Fruit fly (Drosophila melanogaster) whole organism, embryonic: ENCODE data around the gene Tsf2.

Experiments
- Abd-B ChIP-seq: fragments of 200-800 bp; sonication (Bioruptor generic); optimal IDR thresholded peaks from 2 replicates; lab custom pipeline; 2018; ENCODE audit warnings: missing biosample characterization, mild to moderate bottlenecking, missing genetic modification characterization, moderate library complexity
- B-H1 ChIP-seq: fragments of 200-800 bp; sonication (Bioruptor generic); IDR thresholded peaks from 3 replicates; pipeline ENCODE4 v1.3.6; 2022; ENCODE audit warnings: missing biosample characterization, missing genetic modification characterization
- CG10654 ChIP-seq: fragments of 200-800 bp; sonication (Bioruptor generic); optimal IDR thresholded peaks from 2 replicates; lab custom pipeline; 2016; ENCODE audit warnings: missing biosample characterization, missing genetic modification characterization
- CG12299 ChIP-seq: fragments of 200-800 bp; sonication (Bioruptor generic); optimal IDR thresholded peaks from 2 replicates; lab custom pipeline; 2018; ENCODE audit warnings: missing biosample characterization, mild to moderate bottlenecking, missing genetic modification characterization
- CG12659 ChIP-seq: fragments of 200-800 bp; sonication (Bioruptor generic); optimal IDR thresholded peaks from 3 replicates; lab custom pipeline; 2017; ENCODE audit warnings: mild to moderate bottlenecking, missing biosample characterization, missing genetic modification reagents, missing genetic modification characterization
- CG12942 ChIP-seq: fragments of 200-800 bp; sonication (Bioruptor generic); optimal IDR thresholded peaks from 3 replicates; lab custom pipeline; 2016; ENCODE audit warnings: missing biosample characterization, missing genetic modification characterization
- CG14710 ChIP-seq: fragments of 200-800 bp; sonication (Bioruptor generic); optimal IDR thresholded peaks from 3 replicates; lab custom pipeline; 2019; ENCODE audit warnings: missing biosample characterization, mild to moderate bottlenecking, missing genetic modification characterization, moderate library complexity
- CG1529 ChIP-seq: fragments of 200-800 bp; sonication (Bioruptor generic); optimal IDR thresholded peaks from 3 replicates; lab custom pipeline; 2018; ENCODE audit warnings: missing biosample characterization, missing genetic modification characterization
- CG16813 ChIP-seq: fragments of 200-800 bp; sonication (Bioruptor generic); IDR thresholded peaks from 3 replicates; pipeline ENCODE4 v1.3.6; 2022; ENCODE audit warnings: missing biosample characterization, missing genetic modification characterization; ENCODE audit not compliant: partially characterized antibody
- CG17385 ChIP-seq: fragments of 200-800 bp; sonication (Bioruptor generic); optimal IDR thresholded peaks from 3 replicates; lab custom pipeline; 2018; ENCODE audit warnings: missing biosample characterization, mild to moderate bottlenecking, missing genetic modification characterization
- CG2120 ChIP-seq: fragments of 200-800 bp; sonication (Bioruptor generic); optimal IDR thresholded peaks from 3 replicates; lab custom pipeline; 2016; ENCODE audit warnings: missing biosample characterization, missing genetic modification characterization
- CG2199 ChIP-seq: fragments of 200-800 bp; sonication (Bioruptor generic); IDR thresholded peaks from 3 replicates; pipeline ENCODE4 v1.3.6; 2022; ENCODE audit warnings: missing biosample characterization, missing genetic modification characterization
- CG2712 ChIP-seq: fragments of 200-800 bp; optimal IDR thresholded peaks from 3 replicates; lab custom pipeline; 2019; ENCODE audit warnings: missing biosample characterization, mild to moderate bottlenecking, missing genetic modification characterization, moderate library complexity
- CG33557 ChIP-seq: fragments of 200-800 bp; sonication (Bioruptor generic); optimal IDR thresholded peaks from 2 replicates; lab custom pipeline; 2019; ENCODE audit warnings: missing biosample characterization, mild to moderate bottlenecking, missing genetic modification characterization, moderate library complexity
- CG4730 ChIP-seq: fragments of 200-800 bp; sonication (Bioruptor generic); IDR thresholded peaks from 2 replicates; pipeline ENCODE4 v1.3.6; 2022; ENCODE audit warnings: missing biosample characterization, missing genetic modification characterization
- CG6765 ChIP-seq: fragments of 200-800 bp; sonication (Bioruptor generic); optimal IDR thresholded peaks from 3 replicates; lab custom pipeline; 2017; ENCODE audit warnings: missing biosample characterization, mild to moderate bottlenecking, missing genetic modification characterization
- CG8281 ChIP-seq: fragments of 200-800 bp; sonication (Bioruptor generic); optimal IDR thresholded peaks from 2 replicates; lab custom pipeline; 2018; ENCODE audit warnings: missing biosample characterization, mild to moderate bottlenecking, missing genetic modification characterization, moderate library complexity
- CG8290 ChIP-seq, 3 experiments: fragments of 200-800 bp; sonication (Bioruptor generic); optimal IDR thresholded peaks; 2 replicates each; lab custom pipeline; 2016 to 2019; ENCODE audit warnings: missing biosample characterization in 3 of 3, missing genetic modification characterization in 3 of 3, mild to moderate bottlenecking in 2 of 3, moderate library complexity in 1 of 3
- CG8388 ChIP-seq: fragments of 200-800 bp; sonication (Bioruptor generic); optimal IDR thresholded peaks from 2 replicates; lab custom pipeline; 2019; ENCODE audit warnings: missing biosample characterization, mild to moderate bottlenecking, missing genetic modification characterization, moderate library complexity
- CG8944 ChIP-seq: fragments of 200-800 bp; sonication (Bioruptor generic); optimal IDR thresholded peaks from 3 replicates; lab custom pipeline; 2016; ENCODE audit warnings: missing biosample characterization, missing genetic modification characterization
- Camta ChIP-seq: fragments of 200-800 bp; sonication (Bioruptor generic); optimal IDR thresholded peaks from 2 replicates; lab custom pipeline; 2016; ENCODE audit warnings: missing biosample characterization, missing genetic modification characterization
- Dbx ChIP-seq: fragments of 200-800 bp; sonication (Bioruptor generic); IDR thresholded peaks from 3 replicates; pipeline ENCODE4 v1.3.6; 2022; ENCODE audit warnings: missing biosample characterization, missing genetic modification characterization
- Mrtf ChIP-seq: fragments of 200-800 bp; sonication (Bioruptor generic); IDR thresholded peaks from 3 replicates; pipeline ENCODE4 v1.3.6; 2022; ENCODE audit warnings: missing biosample characterization, missing genetic modification characterization
- Myb ChIP-seq: fragments of 200-800 bp; sonication (Bioruptor generic); optimal IDR thresholded peaks from 2 replicates; lab custom pipeline; 2016; ENCODE audit warnings: missing biosample characterization, missing genetic modification characterization
- NfI ChIP-seq: fragments of 200-800 bp; sonication (Bioruptor generic); optimal IDR thresholded peaks from 3 replicates; lab custom pipeline; 2018; ENCODE audit warnings: missing biosample characterization, mild to moderate bottlenecking, missing genetic modification characterization, moderate library complexity
- Poxn ChIP-seq: fragments of 200-800 bp; sonication (Bioruptor generic); IDR thresholded peaks from 2 replicates; pipeline ENCODE4 v1.3.6; 2022; ENCODE audit warnings: missing biosample characterization, missing genetic modification characterization
- Sin3A ChIP-seq: fragments of >200 bp; optimal IDR thresholded peaks from 2 replicates; lab custom pipeline; 2018
- YL-1 ChIP-seq: fragments of 200-800 bp; sonication (Bioruptor generic); optimal IDR thresholded peaks from 3 replicates; lab custom pipeline; 2017; ENCODE audit warnings: missing biosample characterization, mild to moderate bottlenecking, missing genetic modification characterization
- amos ChIP-seq: fragments of 200-800 bp; sonication (Bioruptor generic); IDR thresholded peaks from 2 replicates; pipeline ENCODE4 v1.3.6; 2022; ENCODE audit warnings: missing biosample characterization, missing genetic modification characterization; ENCODE audit not compliant: partially characterized antibody
- bigmax ChIP-seq: fragments of 200-800 bp; sonication (Bioruptor generic); optimal IDR thresholded peaks from 2 replicates; lab custom pipeline; 2018; ENCODE audit warnings: missing biosample characterization, mild to moderate bottlenecking, missing genetic modification characterization
- chif ChIP-seq, 2 experiments: fragments of 200-800 bp; sonication (Bioruptor generic); optimal IDR thresholded peaks; 3 replicates each; lab custom pipeline; 2016; ENCODE audit warnings: missing biosample characterization in 2 of 2, missing genetic modification characterization in 2 of 2
- croc ChIP-seq: fragments of 200-800 bp; sonication (Bioruptor generic); conservative IDR thresholded peaks from 3 replicates; pipeline ENCODE4 v1.3.6; 2022; ENCODE audit warnings: missing biosample characterization, missing genetic modification characterization
- dmrt99B ChIP-seq: fragments of 200-800 bp; sonication (Bioruptor generic); optimal IDR thresholded peaks from 2 replicates; lab custom pipeline; 2018; ENCODE audit warnings: missing biosample characterization, mild to moderate bottlenecking, missing genetic modification characterization, moderate library complexity
- emc ChIP-seq: fragments of 200-800 bp; sonication (Bioruptor generic); optimal IDR thresholded peaks from 2 replicates; lab custom pipeline; 2016; ENCODE audit warnings: missing biosample characterization, missing genetic modification characterization
- fd96Cb ChIP-seq: fragments of 200-800 bp; sonication (Bioruptor generic); optimal IDR thresholded peaks from 2 replicates; lab custom pipeline; 2018; ENCODE audit warnings: missing biosample characterization, mild to moderate bottlenecking, missing genetic modification characterization, moderate library complexity
- gcm2 ChIP-seq: fragments of 200-800 bp; sonication (Bioruptor generic); optimal IDR thresholded peaks from 2 replicates; lab custom pipeline; 2016; ENCODE audit warnings: missing biosample characterization, missing genetic modification characterization
- ind ChIP-seq: fragments of 200-800 bp; sonication (Bioruptor generic); optimal IDR thresholded peaks from 3 replicates; lab custom pipeline; 2016; ENCODE audit warnings: missing biosample characterization, missing genetic modification characterization
- jigr1 ChIP-seq: fragments of 200-800 bp; sonication (Bioruptor generic); IDR thresholded peaks from 3 replicates; pipeline ENCODE4 v1.3.6; 2022; ENCODE audit warnings: missing biosample characterization, missing genetic modification characterization
- jumu ChIP-seq: fragments of 200-800 bp; sonication (Bioruptor generic); optimal IDR thresholded peaks from 3 replicates; lab custom pipeline; 2016; ENCODE audit warnings: missing biosample characterization, missing genetic modification characterization
- kni ChIP-seq: fragments of 200-800 bp; sonication (Bioruptor generic); optimal IDR thresholded peaks from 3 replicates; lab custom pipeline; 2017; ENCODE audit warnings: mild to moderate bottlenecking, missing biosample characterization, missing genetic modification reagents, missing genetic modification characterization
- pum ChIP-seq: fragments of 200-800 bp; sonication (Bioruptor generic); optimal IDR thresholded peaks from 2 replicates; lab custom pipeline; 2016; ENCODE audit warnings: missing biosample characterization, missing genetic modification characterization
- pzg ChIP-seq: fragments of 200-800 bp; sonication (Bioruptor generic); optimal IDR thresholded peaks from 3 replicates; lab custom pipeline; 2018; ENCODE audit warnings: missing biosample characterization, mild to moderate bottlenecking, missing genetic modification characterization, moderate library complexity
- sens ChIP-seq: fragments of 200-800 bp; sonication (Bioruptor generic); peaks from one replicate; lab custom pipeline; 2016; ENCODE audit warnings: missing biosample characterization, missing genetic modification characterization
- tgo ChIP-seq: fragments of 200-800 bp; sonication (Bioruptor generic); IDR thresholded peaks from 3 replicates; pipeline ENCODE4 v1.3.6; 2022; ENCODE audit warnings: missing biosample characterization, missing genetic modification characterization
- tio ChIP-seq: fragments of 200-800 bp; sonication (Bioruptor generic); optimal IDR thresholded peaks from 2 replicates; lab custom pipeline; 2017; ENCODE audit warnings: missing biosample characterization, missing genetic modification characterization, inconsistent platforms
- trh ChIP-seq: fragments of 200-800 bp; sonication (Bioruptor generic); optimal IDR thresholded peaks from 2 replicates; lab custom pipeline; 2016; ENCODE audit warnings: missing biosample characterization, missing genetic modification characterization
- unc-4 ChIP-seq: fragments of 200-800 bp; sonication (Bioruptor generic); IDR thresholded peaks from 2 replicates; pipeline ENCODE4 v1.3.6; 2022; ENCODE audit warnings: missing biosample characterization, missing genetic modification characterization; ENCODE audit not compliant: partially characterized antibody
- wor ChIP-seq: fragments of 200-800 bp; sonication (Bioruptor generic); IDR thresholded peaks from 2 replicates; pipeline ENCODE4 v1.3.6; 2022; ENCODE audit warnings: missing biosample characterization, missing genetic modification characterization

The Tsf2 gene

dm6 chr3L:12530044-12530443, 3.5 kb downstream of the Tsf2 start, which contains the start of gene nst (continued):
- TF ChIP-seq fd96Cb (tag; lab: Kevin White, UChicago) = no peak
- TF ChIP-seq YL-1 (GFP tag; lab: Kevin White, UChicago) = peak; percentile 32
- TF ChIP-seq Abd-B (GFP tag; lab: Kevin White, UChicago) = peak; percentile 30
- peak in 1 of 2 experiments; percentile 18 for TF ChIP-seq chif (GFP tag; optimal IDR thresholded peaks at IDR 0.05; lab: Kevin White, UChicago)
- peak; percentile 38; the same call in 1 of the 2 replicates for TF ChIP-seq amos (GFP tag; lab: Robert Waterston, UW)
- TF ChIP-seq CG6765 (GFP tag; lab: Kevin White, UChicago) = no peak
- peak; percentile 9 for TF ChIP-seq Sin3A (lab: Kevin White, UChicago)
- TF ChIP-seq pzg (GFP tag; lab: Kevin White, UChicago) = peak; percentile 67
- TF ChIP-seq Poxn (GFP tag; lab: Robert Waterston, UW) = no peak

DNA sequence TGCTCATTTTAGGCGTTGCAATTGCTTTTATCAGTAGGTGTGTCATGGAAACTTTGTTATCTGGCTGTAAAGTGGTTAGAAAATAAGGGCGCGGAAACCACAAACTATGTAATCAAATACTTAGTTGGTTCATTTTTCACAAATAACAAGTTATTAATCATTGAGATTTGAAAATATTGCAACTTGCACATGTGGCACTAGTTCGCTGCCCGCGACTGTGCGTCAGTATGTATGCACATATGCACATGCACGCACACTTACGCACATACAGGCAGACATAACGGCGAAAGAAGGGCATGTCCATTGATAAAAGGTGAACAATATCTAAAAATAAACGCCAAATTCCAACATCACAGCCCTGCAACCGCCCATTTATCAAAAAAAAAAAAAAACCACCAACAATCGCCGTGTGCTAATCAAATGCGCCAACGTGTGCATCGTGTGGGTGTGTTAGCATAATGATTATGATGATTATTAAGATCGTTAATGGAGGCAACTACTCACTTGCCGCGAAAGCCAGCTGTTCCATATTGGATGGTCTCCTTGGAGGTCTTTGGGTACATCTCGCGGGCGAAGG, 4.0 kb downstream of the Tsf2 start:
- peak; percentile 23 for TF ChIP-seq CG14710 (tag; lab: Kevin White, UChicago)
- no peak for TF ChIP-seq CG2199 (GFP tag; lab: Robert Waterston, UW)
- peak; percentile 9 for TF ChIP-seq CG12942 (GFP tag; lab: Kevin White, UChicago)
- TF ChIP-seq CG33557 (GFP tag; lab: Kevin White, UChicago) = peak; percentile 14
- peak; percentile 21 for TF ChIP-seq CG12659 (GFP tag; lab: Kevin White, UChicago)
- no peak for TF ChIP-seq unc-4 (GFP tag; lab: Robert Waterston, UW)
- peak; percentile 34; the same call in 2 of the 3 replicates for TF ChIP-seq tgo (GFP tag; lab: Robert Waterston, UW)
- no peak for TF ChIP-seq CG16813 (GFP tag; lab: Robert Waterston, UW)
- no peak; the same call in 2 of the 3 replicates for TF ChIP-seq croc (GFP tag; lab: Robert Waterston, UW)
- no peak for TF ChIP-seq Poxn (GFP tag; lab: Robert Waterston, UW)
- TF ChIP-seq CG2712 (tag; lab: Kevin White, UChicago) = peak; percentile 60
- TF ChIP-seq tio (GFP tag; lab: Kevin White, UChicago) = no peak
- TF ChIP-seq CG12299 = no peak
- peak; percentile 38 for TF ChIP-seq NfI (GFP tag; lab: Kevin White, UChicago)
- no peak for TF ChIP-seq jigr1 (GFP tag; lab: Robert Waterston, UW)
- peak; percentile 5 for TF ChIP-seq sens (GFP tag; lab: Kevin White, UChicago)
- no peak for TF ChIP-seq emc (GFP tag; lab: Kevin White, UChicago)
- peak; percentile 24 for TF ChIP-seq CG2120 (GFP tag; lab: Kevin White, UChicago)
- TF ChIP-seq ind = peak; percentile 39
- peak; percentile 67 for TF ChIP-seq dmrt99B
- TF ChIP-seq CG8281 (tag; lab: Kevin White, UChicago) = no peak
- no peak for TF ChIP-seq trh (GFP tag; lab: Kevin White, UChicago)
- TF ChIP-seq wor = 0 out of 2 replicates have a peak, but pooled peaks have one; percentile 25
- TF ChIP-seq Myb (GFP tag; lab: Kevin White, UChicago) = no peak
- no peak for TF ChIP-seq Mrtf
- no peak for TF ChIP-seq CG8290 (GFP tag; optimal IDR thresholded peaks at IDR 0.05; lab: Kevin White, UChicago)
- TF ChIP-seq CG8290 (tag; optimal IDR thresholded peaks at IDR 0.05; lab: Kevin White, UChicago) = no peak
- no peak for TF ChIP-seq Dbx (GFP tag; lab: Robert Waterston, UW)
- TF ChIP-seq pum = peak; percentile 0
- TF ChIP-seq CG17385 (GFP tag; lab: Kevin White, UChicago) = peak; percentile 52
- TF ChIP-seq gcm2 (GFP tag; lab: Kevin White, UChicago) = no peak
- peak; percentile 6; the same call in 1 of the 2 replicates for TF ChIP-seq CG4730
- no peak for TF ChIP-seq kni (GFP tag; lab: Kevin White, UChicago)
- peak; percentile 14 for TF ChIP-seq Camta (GFP tag; lab: Kevin White, UChicago)
- TF ChIP-seq CG1529 (GFP tag; lab: Kevin White, UChicago) = peak; percentile 25
- TF ChIP-seq bigmax (GFP tag; lab: Kevin White, UChicago) = no peak
- TF ChIP-seq CG10654 (GFP tag; lab: Kevin White, UChicago) = peak; percentile 5
- peak; percentile 53 for TF ChIP-seq CG8944 (GFP tag; lab: Kevin White, UChicago)
- TF ChIP-seq B-H1 = peak; percentile 26; the same call in 1 of the 3 replicates
- no peak for TF ChIP-seq jumu (GFP tag; lab: Kevin White, UChicago)
- peak; percentile 37 for TF ChIP-seq CG8388
